Worm (Caenorhabditis elegans) whole organism, mixed stage, embryonic: ENCODE measurements around the gene ZK593.3.
A peak's percentile ranks its signal among the peaks of the same experiment; 100 is the strongest.

Experiments used
- M03D4.4 ChIP-seq: sonication (generic microtip); optimal IDR thresholded peaks from 2 replicates; lab custom pipeline; 2017; ENCODE audit warnings: mild to moderate bottlenecking, missing genetic modification characterization, missing compliant biosample characterization
- bed-3 ChIP-seq: fragments of 200-800 bp; sonication (Bioruptor generic); optimal IDR thresholded peaks from 3 replicates; lab custom pipeline; 2018; ENCODE audit warnings: mild to moderate bottlenecking, missing genetic modification characterization, moderate library complexity, missing compliant biosample characterization
- ceh-39 ChIP-seq: fragments of 150-350 bp; optimal IDR thresholded peaks from 2 replicates; lab custom pipeline; 2014; ENCODE audit warnings: missing biosample characterization, missing genetic modification characterization
- ceh-43 ChIP-seq: fragments of 200-800 bp; sonication (Bioruptor generic); optimal IDR thresholded peaks from 2 replicates; lab custom pipeline; 2018; ENCODE audit warnings: mild to moderate bottlenecking, missing genetic modification characterization, moderate library complexity, missing compliant biosample characterization
- ces-1 ChIP-seq: fragments of 150-350 bp; optimal IDR thresholded peaks from 2 replicates; lab custom pipeline; 2014; ENCODE audit warnings: missing biosample characterization, missing genetic modification reagents, missing genetic modification characterization
- cnd-1 ChIP-seq: fragments of 200-800 bp; sonication (Bioruptor generic); optimal IDR thresholded peaks from 2 replicates; lab custom pipeline; 2018; ENCODE audit warnings: mild to moderate bottlenecking, missing genetic modification characterization, missing compliant biosample characterization
- drap-1 ChIP-seq: fragments of 200-800 bp; sonication (Bioruptor generic); optimal IDR thresholded peaks from 3 replicates; lab custom pipeline; 2018; ENCODE audit warnings: mild to moderate bottlenecking, missing genetic modification characterization, missing compliant biosample characterization
- elt-1 ChIP-seq: sonication (generic microtip); optimal IDR thresholded peaks from 2 replicates; lab custom pipeline; 2017; ENCODE audit warnings: missing genetic modification characterization, mild to moderate bottlenecking, missing compliant biosample characterization, antibody characterized with exemption, moderate library complexity, borderline replicate concordance; ENCODE audit not compliant: insufficient read depth
- elt-3 ChIP-seq: fragments of 150-350 bp; optimal IDR thresholded peaks from 2 replicates; lab custom pipeline; 2014; ENCODE audit warnings: missing biosample characterization, missing genetic modification characterization
- flh-1 ChIP-seq: fragments of 200-800 bp; sonication (Bioruptor generic); optimal IDR thresholded peaks from 2 replicates; lab custom pipeline; 2018; ENCODE audit warnings: mild to moderate bottlenecking, missing genetic modification characterization, moderate library complexity, missing compliant biosample characterization
- ham-2 ChIP-seq: fragments of 200-800 bp; sonication (Bioruptor generic); optimal IDR thresholded peaks from 2 replicates; lab custom pipeline; 2018; ENCODE audit warnings: mild to moderate bottlenecking, missing genetic modification characterization, missing compliant biosample characterization
- hlh-1 ChIP-seq: fragments of 150-350 bp; optimal IDR thresholded peaks from 2 replicates; lab custom pipeline; 2014; ENCODE audit warnings: missing biosample characterization, missing genetic modification reagents, missing genetic modification characterization
- lin-13 ChIP-seq: fragments of 150-350 bp; optimal IDR thresholded peaks from 2 replicates; lab custom pipeline; 2014; ENCODE audit warnings: missing biosample characterization, missing genetic modification characterization
- lin-32 ChIP-seq: fragments of 200-800 bp; sonication (Bioruptor generic); optimal IDR thresholded peaks from 2 replicates; lab custom pipeline; 2018; ENCODE audit warnings: mild to moderate bottlenecking, missing genetic modification characterization, missing compliant biosample characterization
- lsy-2 ChIP-seq: fragments of 150-350 bp; optimal IDR thresholded peaks from 2 replicates; lab custom pipeline; 2014; ENCODE audit warnings: missing biosample characterization, missing genetic modification characterization
- mab-5 ChIP-seq: fragments of 150-350 bp; optimal IDR thresholded peaks from 2 replicates; lab custom pipeline; 2014; ENCODE audit warnings: missing biosample characterization, missing genetic modification characterization
- mep-1 ChIP-seq: fragments of 150-350 bp; optimal IDR thresholded peaks from 2 replicates; lab custom pipeline; 2017; ENCODE audit warnings: missing biosample characterization, missing genetic modification reagents, missing genetic modification characterization, inconsistent platforms
- mls-2 ChIP-seq: sonication (generic microtip); optimal IDR thresholded peaks from 2 replicates; lab custom pipeline; 2016; ENCODE audit warnings: mild to moderate bottlenecking, missing genetic modification characterization, moderate library complexity, missing compliant biosample characterization
- nhr-2 ChIP-seq: fragments of 150-350 bp; optimal IDR thresholded peaks from 2 replicates; lab custom pipeline; 2014; ENCODE audit warnings: missing biosample characterization, missing genetic modification characterization
- nhr-237 ChIP-seq: fragments of 150-350 bp; optimal IDR thresholded peaks from 2 replicates; lab custom pipeline; 2014; ENCODE audit warnings: missing biosample characterization, missing genetic modification characterization
- nhr-28 ChIP-seq: fragments of 150-350 bp; optimal IDR thresholded peaks from 2 replicates; lab custom pipeline; 2014; ENCODE audit warnings: missing biosample characterization, missing genetic modification characterization
- sem-2 ChIP-seq: fragments of 200-800 bp; sonication (Bioruptor generic); optimal IDR thresholded peaks from 2 replicates; lab custom pipeline; 2018; ENCODE audit warnings: mild to moderate bottlenecking, missing genetic modification characterization, missing compliant biosample characterization
- snpc-4 ChIP-seq: fragments of 150-350 bp; optimal IDR thresholded peaks from 2 replicates; lab custom pipeline; 2014; ENCODE audit warnings: missing biosample characterization, missing genetic modification characterization
- sptf-1 ChIP-seq: sonication (generic microtip); optimal IDR thresholded peaks from 2 replicates; lab custom pipeline; 2017; ENCODE audit warnings: mild to moderate bottlenecking, missing genetic modification characterization, moderate library complexity, missing compliant biosample characterization
- tbx-8 ChIP-seq: fragments of 200-800 bp; sonication (Bioruptor generic); optimal IDR thresholded peaks from 2 replicates; lab custom pipeline; 2018; ENCODE audit warnings: mild to moderate bottlenecking, missing genetic modification characterization, moderate library complexity, missing compliant biosample characterization
- unc-120 ChIP-seq: sonication (generic microtip); optimal IDR thresholded peaks from 2 replicates; lab custom pipeline; 2017; ENCODE audit warnings: missing genetic modification characterization, missing compliant biosample characterization; ENCODE audit not compliant: poor library complexity, severe bottlenecking
- unc-39 ChIP-seq: fragments of 150-350 bp; optimal IDR thresholded peaks from 2 replicates; lab custom pipeline; 2014; ENCODE audit warnings: missing biosample characterization, missing genetic modification characterization
- unc-62 ChIP-seq: fragments of 150-350 bp; optimal IDR thresholded peaks from 2 replicates; lab custom pipeline; 2014; ENCODE audit warnings: missing biosample characterization, missing genetic modification reagents, missing genetic modification characterization
- zip-8 ChIP-seq: fragments of 150-350 bp; optimal IDR thresholded peaks from 2 replicates; lab custom pipeline; 2014; ENCODE audit warnings: missing biosample characterization, missing genetic modification characterization
- ztf-11 ChIP-seq: fragments of 150-350 bp; optimal IDR thresholded peaks from 2 replicates; lab custom pipeline; 2014; ENCODE audit warnings: missing biosample characterization, missing genetic modification characterization

The ZK593.3 gene

ce11 chrIV:10935853-10936491, 20.5 kb downstream of the ZK593.3 start, which contains the start of gene lgg-2 (continued):
- TF ChIP-seq hlh-1 (tag; lab: Kevin White, UChicago): peak; percentile 85
- no peak for TF ChIP-seq ceh-43 (GFP tag; lab: Kevin White, UChicago)
- peak; percentile 35 for TF ChIP-seq mls-2 (tag; lab: Kevin White, UChicago)
- TF ChIP-seq nhr-237 (tag; lab: Kevin White, UChicago): peak; percentile 55

ce11 chrIV:10936906-10937540, 21.5 kb downstream of the ZK593.3 start, which contains the start of gene fic-1:
TSS of gene fic-1 (plus strand) at chrIV:10937454.
- TF ChIP-seq sem-2 (GFP tag; lab: Kevin White, UChicago): no peak
- no peak for TF ChIP-seq sptf-1
- TF ChIP-seq unc-62: no peak
- peak; percentile 56 for TF ChIP-seq nhr-237 (tag; lab: Kevin White, UChicago)
- no peak for TF ChIP-seq elt-1 (tag; lab: Kevin White, UChicago)
- TF ChIP-seq unc-120 (tag; lab: Kevin White, UChicago): no peak
- TF ChIP-seq drap-1: no peak
- peak; percentile 0 for TF ChIP-seq lsy-2 (tag; lab: Kevin White, UChicago)
- TF ChIP-seq elt-3 (tag; lab: Kevin White, UChicago): no peak
- TF ChIP-seq hlh-1 (tag; lab: Kevin White, UChicago): no peak
- TF ChIP-seq lin-13 (tag; lab: Kevin White, UChicago): no peak
- TF ChIP-seq nhr-28 (tag; lab: Kevin White, UChicago): no peak
- no peak for TF ChIP-seq mab-5 (tag; lab: Kevin White, UChicago)
- peak; percentile 5 for TF ChIP-seq ceh-39 (tag; lab: Kevin White, UChicago)
- peak; percentile 54 for TF ChIP-seq mep-1 (tag; lab: Kevin White, UChicago)
- no peak for TF ChIP-seq lin-32 (GFP tag; lab: Kevin White, UChicago)
- no peak for TF ChIP-seq M03D4.4
- no peak for TF ChIP-seq ztf-11
- peak; percentile 100 for TF ChIP-seq ces-1
- TF ChIP-seq bed-3 (GFP tag; lab: Kevin White, UChicago): no peak

- TF ChIP-seq snpc-4 (no peak), unc-39 (tag; lab: Kevin White, UChicago) (no peak), flh-1 (no peak), tbx-8 (GFP tag; lab: Kevin White, UChicago) (no peak), nhr-2 (no peak), unc-62 (no peak), sem-2 (GFP tag; lab: Kevin White, UChicago) (no peak)
Measured at ce11 chrIV:10948797-10949196, 33.3 kb downstream of the ZK593.3 start, which contains the start of gene Y69E1A.1. TSS of gene Y69E1A.1 (minus strand) at chrIV:10948897.

DNA sequence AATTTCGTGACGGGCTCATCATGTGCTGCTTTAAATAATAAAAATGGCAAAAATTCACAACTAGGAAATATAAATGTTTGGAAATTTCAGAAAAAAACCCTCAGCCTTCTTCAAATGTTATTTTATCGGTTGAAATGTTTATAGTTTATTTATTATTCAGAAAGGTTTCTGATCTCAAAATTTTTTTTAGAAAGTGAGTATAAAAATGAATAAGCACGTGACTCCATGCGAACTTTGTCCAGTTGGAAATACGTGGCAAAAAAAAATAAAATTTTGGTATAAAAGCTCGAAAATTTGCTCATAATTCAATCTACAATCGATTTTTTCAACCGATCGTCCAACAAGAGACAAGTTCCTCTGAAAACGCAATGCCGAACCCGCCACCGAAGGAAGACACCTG, 34.0 kb downstream of the ZK593.3 start, which contains the start of gene nsph-3.1:
nsph-3.1 (plus strand) TSS at position 301 of the 400 bp plus-strand sequence.
- TF ChIP-seq mep-1 (tag; lab: Kevin White, UChicago) (no peak), bed-3 (GFP tag; lab: Kevin White, UChicago) (no peak), cnd-1 (tag; lab: Kevin White, UChicago) (no peak), elt-1 (tag; lab: Kevin White, UChicago) (no peak), ham-2 (no peak), tbx-8 (GFP tag; lab: Kevin White, UChicago) (no peak), lin-32 (GFP tag; lab: Kevin White, UChicago) (no peak), mab-5 (tag; lab: Kevin White, UChicago) (no peak), lin-13 (tag; lab: Kevin White, UChicago) (no peak), lsy-2 (tag; lab: Kevin White, UChicago) (no peak), zip-8 (tag; lab: Kevin White, UChicago) (no peak), nhr-2 (no peak), nhr-28 (tag; lab: Kevin White, UChicago) (no peak)
- TF ChIP-seq, all 35 proteins: peak for 0
